Worm (Caenorhabditis elegans) whole organism, L2 larva: ENCODE measurements around the gene ubc-19.

Source experiments
- C34F6.9 ChIP-seq: fragments of 150-350 bp; optimal IDR thresholded peaks from 2 replicates; lab custom pipeline; 2014; ENCODE audit warnings: missing biosample characterization, missing genetic modification characterization
- F13H6.1 ChIP-seq: sonication (generic microtip); optimal IDR thresholded peaks from 2 replicates; lab custom pipeline; 2016; ENCODE audit warnings: missing genetic modification characterization, missing compliant biosample characterization
- R02D3.7 ChIP-seq: fragments of 150-350 bp; optimal IDR thresholded peaks from 2 replicates; lab custom pipeline; 2014; ENCODE audit warnings: missing biosample characterization, missing genetic modification characterization
- Y55F3AM.14 ChIP-seq: fragments of 200-800 bp; sonication (Bioruptor generic); optimal IDR thresholded peaks from 2 replicates; lab custom pipeline; 2018; ENCODE audit warnings: mild to moderate bottlenecking, missing genetic modification characterization, missing compliant biosample characterization
- ZK546.5 ChIP-seq: sonication (generic microtip); optimal IDR thresholded peaks from 2 replicates; lab custom pipeline; 2017; ENCODE audit warnings: missing biosample characterization, missing genetic modification characterization
- alr-1 ChIP-seq: fragments of 150-350 bp; optimal IDR thresholded peaks from 2 replicates; lab custom pipeline; 2014; ENCODE audit warnings: missing biosample characterization, missing genetic modification characterization
- aly-2 ChIP-seq: fragments of 150-350 bp; optimal IDR thresholded peaks from 2 replicates; lab custom pipeline; 2014; ENCODE audit warnings: missing biosample characterization, missing genetic modification characterization
- ama-1 ChIP-seq: fragments of 150-350 bp; optimal IDR thresholded peaks from 2 replicates; lab custom pipeline; 2018; ENCODE audit warnings: inconsistent platforms
- blmp-1 ChIP-seq: sonication (generic microtip); optimal IDR thresholded peaks from 2 replicates; lab custom pipeline; 2017; ENCODE audit warnings: missing genetic modification characterization, mild to moderate bottlenecking, missing compliant biosample characterization, antibody characterized with exemption, moderate library complexity; ENCODE audit not compliant: insufficient read depth
- crh-2 ChIP-seq: sonication (generic microtip); optimal IDR thresholded peaks from 2 replicates; lab custom pipeline; 2017; ENCODE audit warnings: missing biosample characterization, missing genetic modification characterization
- dmd-4 ChIP-seq: sonication (generic microtip); optimal IDR thresholded peaks from 2 replicates; lab custom pipeline; 2017; ENCODE audit warnings: missing biosample characterization, missing genetic modification characterization
- egl-27 ChIP-seq: sonication (generic microtip); optimal IDR thresholded peaks from 3 replicates; lab custom pipeline; 2017; ENCODE audit warnings: missing biosample characterization, missing genetic modification reagents, missing genetic modification characterization
- elt-1 ChIP-seq: fragments of 150-350 bp; optimal IDR thresholded peaks from 2 replicates; lab custom pipeline; 2014; ENCODE audit warnings: missing biosample characterization, missing genetic modification characterization
- elt-3 ChIP-seq: sonication (generic microtip); optimal IDR thresholded peaks from 2 replicates; lab custom pipeline; 2017; ENCODE audit warnings: missing biosample characterization, missing genetic modification characterization
- fos-1 ChIP-seq: fragments of 150-350 bp; optimal IDR thresholded peaks from 2 replicates; lab custom pipeline; 2014; ENCODE audit warnings: missing biosample characterization, missing genetic modification characterization
- lin-11 ChIP-seq: fragments of 150-350 bp; sonication (generic microtip); optimal IDR thresholded peaks from 2 replicates; lab custom pipeline; 2014; ENCODE audit warnings: missing biosample characterization, missing genetic modification characterization, inconsistent platforms, mixed read lengths
- lin-13 ChIP-seq: fragments of 150-350 bp; optimal IDR thresholded peaks from 2 replicates; lab custom pipeline; 2014; ENCODE audit warnings: missing biosample characterization, missing genetic modification reagents, missing genetic modification characterization
- lsy-2 ChIP-seq, 2 experiments: fragments of 150-350 bp in 1 of 2; sonication (generic microtip) in 1 of 2; optimal IDR thresholded peaks; 2 replicates each; lab custom pipeline; 2014 to 2017; ENCODE audit warnings: missing biosample characterization in 2 of 2, missing genetic modification characterization in 2 of 2
- mab-5 ChIP-seq: fragments of 150-350 bp; optimal IDR thresholded peaks from 2 replicates; lab custom pipeline; 2014; ENCODE audit warnings: missing biosample characterization, missing genetic modification characterization
- mbf-1 ChIP-seq: sonication (generic microtip); optimal IDR thresholded peaks from 2 replicates; lab custom pipeline; 2017; ENCODE audit warnings: missing biosample characterization, missing genetic modification characterization
- mdl-1 ChIP-seq, 2 experiments: fragments of 150-350 bp in 1 of 2; sonication (generic microtip) in 1 of 2; optimal IDR thresholded peaks; 2 replicates each; lab custom pipeline; 2017; ENCODE audit warnings: missing biosample characterization in 2 of 2, missing genetic modification characterization in 2 of 2
- nhr-11 ChIP-seq: fragments of 150-350 bp; optimal IDR thresholded peaks from 2 replicates; lab custom pipeline; 2014; ENCODE audit warnings: missing biosample characterization, missing genetic modification characterization
- nhr-12 ChIP-seq: fragments of 150-350 bp; optimal IDR thresholded peaks from 2 replicates; lab custom pipeline; 2014; ENCODE audit warnings: missing biosample characterization, missing genetic modification characterization
- nhr-129 ChIP-seq: fragments of 150-350 bp; optimal IDR thresholded peaks from 2 replicates; lab custom pipeline; 2014; ENCODE audit warnings: missing biosample characterization, missing genetic modification characterization
- nhr-21 ChIP-seq: fragments of 150-350 bp; optimal IDR thresholded peaks from 2 replicates; lab custom pipeline; 2014; ENCODE audit warnings: missing biosample characterization, missing genetic modification characterization
- nhr-23 ChIP-seq: fragments of 150-350 bp; optimal IDR thresholded peaks from 2 replicates; lab custom pipeline; 2014; ENCODE audit warnings: missing biosample characterization, missing genetic modification reagents, missing genetic modification characterization
- nhr-237 ChIP-seq: fragments of 150-350 bp; optimal IDR thresholded peaks from 2 replicates; lab custom pipeline; 2014; ENCODE audit warnings: missing biosample characterization, missing genetic modification characterization
- nhr-25 ChIP-seq: fragments of 150-350 bp; sonication (generic microtip); optimal IDR thresholded peaks from 3 replicates; lab custom pipeline; 2014; ENCODE audit warnings: missing biosample characterization, missing genetic modification characterization
- nhr-6 ChIP-seq: fragments of 150-350 bp; optimal IDR thresholded peaks from 2 replicates; lab custom pipeline; 2014; ENCODE audit warnings: missing biosample characterization, missing genetic modification characterization
- sem-4 ChIP-seq: fragments of 150-350 bp; optimal IDR thresholded peaks from 2 replicates; lab custom pipeline; 2014; ENCODE audit warnings: missing biosample characterization, missing genetic modification reagents, missing genetic modification characterization
- skn-1 ChIP-seq: sonication (generic microtip); optimal IDR thresholded peaks from 2 replicates; lab custom pipeline; 2017; ENCODE audit warnings: missing biosample characterization, missing genetic modification characterization
- sma-3 ChIP-seq: sonication (generic microtip); optimal IDR thresholded peaks from 2 replicates; lab custom pipeline; 2016; ENCODE audit warnings: missing genetic modification reagents, missing genetic modification characterization, missing compliant biosample characterization
- sma-9 ChIP-seq, 2 experiments: fragments of 150-350 bp in 1 of 2; sonication (generic microtip) in 1 of 2; optimal IDR thresholded peaks; 2 replicates each; lab custom pipeline; 2014 to 2016; ENCODE audit warnings: missing genetic modification characterization in 2 of 2, mild to moderate bottlenecking in 1 of 2, missing biosample characterization in 1 of 2, missing compliant biosample characterization in 1 of 2, missing genetic modification reagents in 1 of 2, moderate library complexity in 1 of 2
- unc-55 ChIP-seq: fragments of 150-350 bp; sonication (generic microtip); optimal IDR thresholded peaks from 3 replicates; lab custom pipeline; 2014; ENCODE audit warnings: missing biosample characterization, missing genetic modification reagents, missing genetic modification characterization
- unc-62 ChIP-seq: fragments of 150-350 bp; optimal IDR thresholded peaks from 2 replicates; lab custom pipeline; 2014; ENCODE audit warnings: missing biosample characterization, missing genetic modification reagents, missing genetic modification characterization
- zag-1 ChIP-seq: fragments of 150-350 bp; optimal IDR thresholded peaks from 2 replicates; lab custom pipeline; 2014; ENCODE audit warnings: missing biosample characterization, missing genetic modification characterization
- ztf-11 ChIP-seq: sonication (generic microtip); optimal IDR thresholded peaks from 2 replicates; lab custom pipeline; 2017; ENCODE audit warnings: missing biosample characterization, missing genetic modification characterization

The ubc-19 gene

ce11 chrV:18722510-18723299 is 33.1 kb upstream of the ubc-19 start:
- TF ChIP-seq dmd-4 (tag; lab: Kevin White, UChicago): no peak
- TF ChIP-seq sma-9 (GFP tag; optimal IDR thresholded peaks at IDR 0.05; lab: Kevin White, UChicago): no peak
- TF ChIP-seq sma-9 (tag; optimal IDR thresholded peaks at IDR 0.05; lab: Kevin White, UChicago): no peak
- TF ChIP-seq elt-1 (tag; lab: Kevin White, UChicago): no peak
- no peak for TF ChIP-seq F13H6.1
- no peak for TF ChIP-seq egl-27 (tag; lab: Kevin White, UChicago)
- no peak for TF ChIP-seq nhr-237 (tag; lab: Kevin White, UChicago)
- TF ChIP-seq nhr-12 (tag; lab: Kevin White, UChicago): no peak
- no peak for TF ChIP-seq blmp-1
- TF ChIP-seq skn-1 (tag; lab: Kevin White, UChicago): no peak
- TF ChIP-seq nhr-6 (tag; lab: Kevin White, UChicago): no peak
- no peak for TF ChIP-seq aly-2
- no peak for TF ChIP-seq R02D3.7
- no peak for TF ChIP-seq nhr-11 (tag; lab: Kevin White, UChicago)
- TF ChIP-seq sem-4 (tag; lab: Kevin White, UChicago): no peak

DNA sequence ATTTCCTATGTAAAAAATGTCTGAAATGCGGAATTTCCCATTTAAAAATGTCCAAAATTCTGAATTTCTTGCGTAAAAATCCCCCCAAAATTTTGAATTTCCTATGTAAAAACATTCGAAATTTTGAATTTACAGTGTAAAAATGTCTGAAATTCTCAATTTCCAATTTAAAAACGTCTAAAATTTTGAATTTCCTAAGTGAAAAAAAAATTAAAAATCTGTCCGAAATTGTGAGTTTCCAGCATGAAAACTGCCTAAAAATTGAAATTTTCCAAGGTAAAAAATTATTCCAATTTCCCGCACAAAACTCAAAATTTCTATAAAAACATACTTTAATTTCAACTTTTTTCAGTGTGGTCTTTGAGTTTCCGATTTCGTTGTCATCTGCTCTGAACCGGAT is 32.3 kb upstream of the ubc-19 start:
- TF ChIP-seq zag-1 (tag; lab: Kevin White, UChicago): no peak
- TF ChIP-seq elt-3 (tag; lab: Kevin White, UChicago): no peak
- TF ChIP-seq mdl-1 (tag; optimal IDR thresholded peaks at IDR 0.05; lab: Kevin White, UChicago): no peak
- no peak for TF ChIP-seq ZK546.5
- no peak for TF ChIP-seq ztf-11
- TF ChIP-seq aly-2: no peak
- no peak for TF ChIP-seq mbf-1 (tag; lab: Kevin White, UChicago)
- no peak for TF ChIP-seq lsy-2 (tag; optimal IDR thresholded peaks at IDR 0.05; lab: Kevin White, UChicago)
- TF ChIP-seq nhr-21 (tag; lab: Kevin White, UChicago): no peak
- TF ChIP-seq blmp-1: no peak
- TF ChIP-seq egl-27 (tag; lab: Kevin White, UChicago): no peak
- TF ChIP-seq nhr-129: no peak
- no peak for TF ChIP-seq C34F6.9
- TF ChIP-seq sma-3 (GFP tag; lab: Kevin White, UChicago): no peak

ce11 chrV:18719956-18720489 is 30.5 kb upstream of the ubc-19 start, which contains the start of gene Y17D7C.2:
Y17D7C.2 (minus strand) TSS chrV:18719987.
- TF ChIP-seq zag-1 (tag; lab: Kevin White, UChicago) (no peak), fos-1 (tag; lab: Kevin White, UChicago) (peak; percentile 91), unc-62 (GFP tag; lab: Kevin White, UChicago) (no peak)
- TF ChIP-seq, all 48 proteins: peak for 1

ce11 chrV:18719412-18719811 is 29.9 kb upstream of the ubc-19 start:
- TF ChIP-seq nhr-25 (tag; lab: Kevin White, UChicago) (no peak), ztf-11 (no peak), C34F6.9 (no peak), nhr-23 (tag; lab: Kevin White, UChicago) (peak; percentile 34), fos-1 (tag; lab: Kevin White, UChicago) (no peak)

- no peak for TF ChIP-seq C34F6.9
- TF ChIP-seq elt-3 (tag; lab: Kevin White, UChicago): no peak
- TF ChIP-seq alr-1 (tag; lab: Kevin White, UChicago): no peak
- no peak for TF ChIP-seq lsy-2 (tag; optimal IDR thresholded peaks at IDR 0.05; lab: Kevin White, UChicago)
- TF ChIP-seq nhr-23 (tag; lab: Kevin White, UChicago): no peak
- no peak for TF ChIP-seq lin-11 (tag; lab: Kevin White, UChicago)
- no peak for TF ChIP-seq lin-13 (GFP tag; lab: Kevin White, UChicago)
- no peak for TF ChIP-seq crh-2 (tag; lab: Kevin White, UChicago)
- TF ChIP-seq sma-9 (GFP tag; optimal IDR thresholded peaks at IDR 0.05; lab: Kevin White, UChicago): no peak
- TF ChIP-seq sma-9 (tag; optimal IDR thresholded peaks at IDR 0.05; lab: Kevin White, UChicago): no peak
- TF ChIP-seq blmp-1: no peak
- no peak for TF ChIP-seq mdl-1 (tag; optimal IDR thresholded peaks at IDR 0.05; lab: Kevin White, UChicago)
- no peak for TF ChIP-seq skn-1 (tag; lab: Kevin White, UChicago)
- TF ChIP-seq mab-5: no peak
- no peak for TF ChIP-seq unc-55
- TF ChIP-seq Y55F3AM.14 (GFP tag; lab: Kevin White, UChicago): no peak
- TF ChIP-seq ama-1: no peak
- no peak for TF ChIP-seq ztf-11
- TF ChIP-seq R02D3.7: no peak
- no peak for TF ChIP-seq nhr-237 (tag; lab: Kevin White, UChicago)
- TF ChIP-seq zag-1 (tag; lab: Kevin White, UChicago): no peak
- TF ChIP-seq, all 48 proteins: peak for 0
Measured at ce11 chrV:18712118-18712517, 22.6 kb upstream of the ubc-19 start.
